Worm (Caenorhabditis elegans) whole organism, young adult: ENCODE measurements around the gene grl-23.

ENCODE experiments used
- B0035.1 ChIP-seq: sonication (generic microtip); optimal IDR thresholded peaks from 2 replicates; lab custom pipeline; 2016; ENCODE audit warnings: missing genetic modification characterization, mild to moderate bottlenecking, missing compliant biosample characterization, missing genotype, missing genetic modification reagents
- B0261.1 ChIP-seq: sonication (generic microtip); optimal IDR thresholded peaks from 2 replicates; lab custom pipeline; 2016; ENCODE audit warnings: mild to moderate bottlenecking, missing genetic modification characterization, moderate library complexity, missing compliant biosample characterization
- C06A6.2 ChIP-seq: fragments of 200-800 bp; sonication (Bioruptor generic); conservative IDR thresholded peaks from 2 replicates; pipeline ENCODE4 v1.3.6; 2022; ENCODE audit warnings: missing genetic modification characterization, missing compliant biosample characterization
- F22D6.2 ChIP-seq: sonication (generic microtip); optimal IDR thresholded peaks from 2 replicates; lab custom pipeline; 2016; ENCODE audit warnings: mild to moderate bottlenecking, missing genetic modification characterization, missing compliant biosample characterization
- F23B12.7 ChIP-seq: sonication (generic microtip); optimal IDR thresholded peaks from 2 replicates; lab custom pipeline; 2017; ENCODE audit warnings: missing genetic modification characterization, mild to moderate bottlenecking, missing compliant biosample characterization, antibody characterized with exemption, moderate library complexity; ENCODE audit not compliant: insufficient read depth
- K11D2.4 ChIP-seq: fragments of 200-800 bp; sonication (Bioruptor generic); IDR thresholded peaks from 2 replicates; pipeline ENCODE4 v1.3.6; 2022; ENCODE audit warnings: missing genetic modification reagents, missing genetic modification characterization, missing compliant biosample characterization
- Y67H2A.10 ChIP-seq: fragments of 200-800 bp; sonication (Bioruptor generic); conservative IDR thresholded peaks from 2 replicates; pipeline ENCODE4 v1.3.6; 2022; ENCODE audit warnings: missing genetic modification reagents, missing genetic modification characterization, missing compliant biosample characterization
- akir-1 ChIP-seq: fragments of 200-800 bp; sonication (Bioruptor generic); optimal IDR thresholded peaks from 2 replicates; lab custom pipeline; 2018; ENCODE audit warnings: mild to moderate bottlenecking, missing genetic modification characterization, moderate library complexity, missing compliant biosample characterization
- aptf-3 ChIP-seq: fragments of 200-800 bp; sonication (Bioruptor generic); IDR thresholded peaks from 2 replicates; pipeline ENCODE4 v1.3.6; 2022; ENCODE audit warnings: missing genetic modification characterization, missing compliant biosample characterization
- attf-5 ChIP-seq: fragments of 200-800 bp; sonication (Bioruptor generic); optimal IDR thresholded peaks from 2 replicates; lab custom pipeline; 2018; ENCODE audit warnings: mild to moderate bottlenecking, missing genetic modification characterization, missing compliant biosample characterization
- cebp-1 ChIP-seq, 2 experiments: fragments of 200-800 bp in 1 of 2; sonication (Bioruptor generic) in 1 of 2; sonication (generic microtip) in 1 of 2; IDR thresholded peaks in 1 of 2; optimal IDR thresholded peaks in 1 of 2; 2 replicates each; pipeline versions ENCODE4 v1.3.6 to Lab custom; 2017 to 2022; ENCODE audit warnings: missing compliant biosample characterization in 2 of 2, missing genetic modification characterization in 2 of 2, mild to moderate bottlenecking in 1 of 2, missing genetic modification reagents in 1 of 2, moderate library complexity in 1 of 2
- ceh-27 ChIP-seq: fragments of 200-800 bp; sonication (Bioruptor generic); optimal IDR thresholded peaks from 2 replicates; lab custom pipeline; 2018; ENCODE audit warnings: mild to moderate bottlenecking, missing genetic modification characterization, moderate library complexity, missing compliant biosample characterization
- ceh-79 ChIP-seq: sonication (generic microtip); optimal IDR thresholded peaks from 2 replicates; lab custom pipeline; 2017; ENCODE audit warnings: mild to moderate bottlenecking, missing genetic modification characterization, missing compliant biosample characterization
- chd-7 ChIP-seq: sonication (generic microtip); optimal IDR thresholded peaks from 2 replicates; lab custom pipeline; 2016; ENCODE audit warnings: mild to moderate bottlenecking, missing genetic modification characterization, moderate library complexity, missing compliant biosample characterization
- dox-1 ChIP-seq: fragments of 200-800 bp; sonication (Bioruptor generic); IDR thresholded peaks from 2 replicates; pipeline ENCODE4 v1.3.6; 2022; ENCODE audit warnings: missing genetic modification reagents, missing genetic modification characterization, missing compliant biosample characterization
- dpl-1 ChIP-seq: fragments of 150-350 bp; optimal IDR thresholded peaks from 2 replicates; lab custom pipeline; 2014; ENCODE audit warnings: missing biosample characterization, missing genetic modification reagents, missing genetic modification characterization
- him-1 ChIP-seq: sonication (generic microtip); optimal IDR thresholded peaks from 2 replicates; lab custom pipeline; 2016; ENCODE audit warnings: missing genotype, missing genetic modification reagents, missing genetic modification characterization, missing compliant biosample characterization
- hlh-26 ChIP-seq: fragments of 200-800 bp; sonication (Bioruptor generic); conservative IDR thresholded peaks from 2 replicates; pipeline ENCODE4 v1.3.6; 2022; ENCODE audit warnings: missing genetic modification reagents, missing genetic modification characterization, missing compliant biosample characterization
- lin-40 ChIP-seq: sonication (generic microtip); optimal IDR thresholded peaks from 2 replicates; lab custom pipeline; 2016; ENCODE audit warnings: missing genetic modification characterization, mild to moderate bottlenecking, missing compliant biosample characterization, missing genotype, missing genetic modification reagents
- mcd-1 ChIP-seq: fragments of 200-800 bp; sonication (Bioruptor generic); IDR thresholded peaks from 2 replicates; pipeline ENCODE4 v1.3.6; 2022; ENCODE audit warnings: missing genetic modification reagents, missing genetic modification characterization, missing compliant biosample characterization
- mel-28 ChIP-seq: sonication (generic microtip); optimal IDR thresholded peaks from 2 replicates; lab custom pipeline; 2016; ENCODE audit warnings: borderline replicate concordance, mild to moderate bottlenecking, missing genetic modification characterization, missing compliant biosample characterization
- nfya-2 ChIP-seq: fragments of 200-800 bp; sonication (Bioruptor generic); IDR thresholded peaks from 2 replicates; pipeline ENCODE4 v1.3.6; 2022; ENCODE audit warnings: missing genetic modification reagents, missing genetic modification characterization, missing compliant biosample characterization
- nhr-90 ChIP-seq: sonication (generic microtip); optimal IDR thresholded peaks from 2 replicates; lab custom pipeline; 2016; ENCODE audit warnings: missing genotype, mild to moderate bottlenecking, missing genetic modification characterization, missing compliant biosample characterization
- pbrm-1 ChIP-seq: fragments of 200-800 bp; sonication (Bioruptor generic); IDR thresholded peaks from 2 replicates; pipeline ENCODE4 v1.3.6; 2022; ENCODE audit warnings: missing genetic modification reagents, missing genetic modification characterization, missing compliant biosample characterization
- pha-4 ChIP-seq: fragments of 150-350 bp; sonication (generic microtip); optimal IDR thresholded peaks from 2 replicates; lab custom pipeline; 2014; ENCODE audit warnings: missing biosample characterization, missing genetic modification reagents, missing genetic modification characterization
- rcor-1 ChIP-seq: fragments of 200-800 bp; sonication (Bioruptor generic); IDR thresholded peaks from 2 replicates; pipeline ENCODE4 v1.3.6; 2022; ENCODE audit warnings: missing genetic modification reagents, missing genetic modification characterization, missing compliant biosample characterization
- rec-8 ChIP-seq, 2 experiments: sonication (generic microtip); optimal IDR thresholded peaks; 2 replicates each; lab custom pipeline; 2016; ENCODE audit warnings: mild to moderate bottlenecking in 2 of 2, missing genetic modification characterization in 2 of 2, missing genetic modification reagents in 2 of 2, missing genotype in 2 of 2, missing biosample characterization in 1 of 2, missing compliant biosample characterization in 1 of 2, moderate library complexity in 1 of 2
- snpc-1.3 ChIP-seq: sonication (generic microtip); optimal IDR thresholded peaks from 2 replicates; lab custom pipeline; 2017; ENCODE audit warnings: missing genetic modification characterization, mild to moderate bottlenecking, missing compliant biosample characterization, antibody characterized with exemption, moderate library complexity, missing genotype, missing genetic modification reagents; ENCODE audit not compliant: insufficient read depth
- somi-1 ChIP-seq: fragments of 200-800 bp; sonication (Bioruptor generic); optimal IDR thresholded peaks from 2 replicates; lab custom pipeline; 2018; ENCODE audit warnings: mild to moderate bottlenecking, missing genetic modification characterization, missing compliant biosample characterization
- tbx-9 ChIP-seq: sonication (generic microtip); optimal IDR thresholded peaks from 2 replicates; lab custom pipeline; 2016; ENCODE audit warnings: borderline replicate concordance, missing genetic modification characterization, inconsistent platforms, missing compliant biosample characterization
- unc-62 ChIP-seq: fragments of 150-350 bp; optimal IDR thresholded peaks from 2 replicates; lab custom pipeline; 2014; ENCODE audit warnings: missing biosample characterization, missing genetic modification reagents, missing genetic modification characterization
- ztf-18 ChIP-seq: sonication (generic microtip); optimal IDR thresholded peaks from 2 replicates; lab custom pipeline; 2016; ENCODE audit warnings: missing genotype, mild to moderate bottlenecking, missing genetic modification characterization, missing compliant biosample characterization
- ztf-25 ChIP-seq: fragments of 200-800 bp; sonication (Bioruptor generic); IDR thresholded peaks from 2 replicates; pipeline ENCODE4 v1.3.6; 2022; ENCODE audit warnings: missing genetic modification reagents, missing genetic modification characterization, missing compliant biosample characterization
- ztf-26 ChIP-seq: sonication (generic microtip); optimal IDR thresholded peaks from 2 replicates; lab custom pipeline; 2017; ENCODE audit warnings: missing genetic modification characterization, missing compliant biosample characterization
- ztf-28 ChIP-seq: fragments of 200-800 bp; sonication (Bioruptor generic); IDR thresholded peaks from 2 replicates; pipeline ENCODE4 v1.3.6; 2022; ENCODE audit warnings: missing genetic modification reagents, missing genetic modification characterization, missing compliant biosample characterization
- ztf-3 ChIP-seq: fragments of 200-800 bp; sonication (Bioruptor generic); optimal IDR thresholded peaks from 2 replicates; lab custom pipeline; 2018; ENCODE audit warnings: mild to moderate bottlenecking, missing genetic modification characterization, missing compliant biosample characterization

The grl-23 gene

ce11 chrV:12554172-12555031, 22.3 kb downstream of the grl-23 start (continued):
- TF ChIP-seq pbrm-1 (GFP tag; lab: Robert Waterston, UW) (no peak), ztf-28 (GFP tag; lab: Robert Waterston, UW) (no peak)

DNA sequence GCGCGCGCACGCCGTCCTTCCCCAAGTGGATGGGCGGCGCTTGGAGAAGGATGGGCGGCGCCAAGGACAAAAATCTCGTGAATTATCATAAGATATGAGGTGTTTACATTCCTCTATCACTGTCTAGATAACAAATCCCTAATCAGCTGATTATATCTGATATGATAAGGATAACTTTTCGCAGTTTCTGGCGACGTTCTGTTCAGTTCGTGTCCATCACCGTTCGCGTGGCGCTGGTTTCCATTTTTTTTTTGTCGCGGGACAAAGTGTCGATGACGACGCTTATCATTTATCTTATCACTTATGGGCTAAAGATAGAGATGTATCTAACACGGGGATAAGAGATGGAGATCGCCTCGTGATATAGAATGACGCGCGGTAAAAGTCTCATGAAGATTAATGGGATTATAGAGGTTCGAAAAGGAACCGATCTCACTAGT, 23.4 kb downstream of the grl-23 start:
- TF ChIP-seq Y67H2A.10 (GFP tag; lab: Robert Waterston, UW) (no peak), attf-5 (GFP tag; lab: Kevin White, UChicago) (no peak), rec-8 (tag; optimal IDR thresholded peaks at IDR 0.05; lab: Kevin White, UChicago) (no peak), ztf-3 (GFP tag; lab: Kevin White, UChicago) (no peak), K11D2.4 (peak; percentile 63), aptf-3 (GFP tag; lab: Robert Waterston, UW) (no peak), cebp-1 (GFP tag; IDR thresholded peaks at IDR 0.05; lab: Robert Waterston, UW) (no peak), cebp-1 (tag; optimal IDR thresholded peaks at IDR 0.05; lab: Kevin White, UChicago) (peak; percentile 7), unc-62 (GFP tag; lab: Kevin White, UChicago) (no peak), mcd-1 (GFP tag; lab: Robert Waterston, UW) (0 out of 2 replicates have a peak, but pooled peaks have one; percentile 10), nfya-2 (no peak), F22D6.2 (tag; lab: Kevin White, UChicago) (no peak), ztf-18 (tag; lab: Kevin White, UChicago) (no peak), lin-40 (tag; lab: Kevin White, UChicago) (peak; percentile 30), akir-1 (GFP tag; lab: Kevin White, UChicago) (no peak), tbx-9 (tag; lab: Kevin White, UChicago) (no peak), F23B12.7 (tag; lab: Kevin White, UChicago) (no peak), somi-1 (peak; percentile 87), ztf-26 (peak; percentile 82), dox-1 (GFP tag; lab: Robert Waterston, UW) (no peak), dpl-1 (GFP tag; lab: Kevin White, UChicago) (no peak), ceh-27 (GFP tag; lab: Kevin White, UChicago) (no peak), hlh-26 (no peak), rcor-1 (GFP tag; lab: Robert Waterston, UW) (no peak), mel-28 (no peak), ztf-25 (no peak), B0035.1 (tag; lab: Kevin White, UChicago) (no peak), snpc-1.3 (tag; lab: Kevin White, UChicago) (no peak), him-1 (tag; lab: Kevin White, UChicago) (no peak), C06A6.2 (GFP tag; lab: Robert Waterston, UW) (peak; percentile 59; the same call in 1 of the 2 replicates), pha-4 (tag; lab: Kevin White, UChicago) (no peak), B0261.1 (tag; lab: Kevin White, UChicago) (no peak), chd-7 (tag; lab: Kevin White, UChicago) (peak; percentile 21), ceh-79 (no peak), nhr-90 (tag; lab: Kevin White, UChicago) (no peak)
